Fruit fly (Drosophila melanogaster) whole organism, embryonic: ENCODE results near the gene CG15141.

ENCODE experiments used
- Antp ChIP-seq: fragments of 200-800 bp; sonication (Bioruptor generic); optimal IDR thresholded peaks from 3 replicates; lab custom pipeline; 2016; ENCODE audit warnings: missing biosample characterization, missing genetic modification characterization
- Asciz ChIP-seq: fragments of 200-800 bp; sonication (Bioruptor generic); optimal IDR thresholded peaks from 2 replicates; lab custom pipeline; 2017; ENCODE audit warnings: missing biosample characterization, mild to moderate bottlenecking, missing genetic modification characterization, missing genetic modification reagents
- Atf-2 ChIP-seq: fragments of 200-800 bp; sonication (Bioruptor generic); optimal IDR thresholded peaks from 2 replicates; lab custom pipeline; 2016; ENCODE audit warnings: missing biosample characterization, missing genetic modification characterization
- CG10274 ChIP-seq: fragments of 200-800 bp; sonication (Bioruptor generic); optimal IDR thresholded peaks from 3 replicates; lab custom pipeline; 2017; ENCODE audit warnings: missing biosample characterization, mild to moderate bottlenecking, missing genetic modification characterization
- CG13775 ChIP-seq: fragments of 200-800 bp; sonication (Bioruptor generic); optimal IDR thresholded peaks from 3 replicates; lab custom pipeline; 2017; ENCODE audit warnings: missing biosample characterization, mild to moderate bottlenecking, missing genetic modification characterization
- CG1529 ChIP-seq: fragments of 200-800 bp; sonication (Bioruptor generic); optimal IDR thresholded peaks from 3 replicates; lab custom pipeline; 2018; ENCODE audit warnings: missing biosample characterization, missing genetic modification characterization
- CG15601 ChIP-seq: fragments of 200-800 bp; sonication (Bioruptor generic); optimal IDR thresholded peaks from 3 replicates; lab custom pipeline; 2019; ENCODE audit warnings: missing biosample characterization, mild to moderate bottlenecking, missing genetic modification characterization, moderate library complexity
- CG17186 ChIP-seq: fragments of 200-800 bp; sonication (Bioruptor generic); optimal IDR thresholded peaks from 3 replicates; lab custom pipeline; 2017; ENCODE audit warnings: missing biosample characterization, missing genetic modification reagents, missing genetic modification characterization
- CG2712 ChIP-seq: fragments of 200-800 bp; optimal IDR thresholded peaks from 3 replicates; lab custom pipeline; 2019; ENCODE audit warnings: missing biosample characterization, mild to moderate bottlenecking, missing genetic modification characterization, moderate library complexity
- CG3281 ChIP-seq: fragments of 200-800 bp; sonication (Bioruptor generic); optimal IDR thresholded peaks from 3 replicates; lab custom pipeline; 2017; ENCODE audit warnings: missing biosample characterization, mild to moderate bottlenecking, missing genetic modification characterization
- CG3407 ChIP-seq: fragments of 200-800 bp; sonication (Bioruptor generic); optimal IDR thresholded peaks from 2 replicates; lab custom pipeline; 2018; ENCODE audit warnings: missing biosample characterization, mild to moderate bottlenecking, missing genetic modification characterization
- CG4360 ChIP-seq: fragments of 200-800 bp; sonication (Bioruptor generic); IDR thresholded peaks from 2 replicates; pipeline ENCODE4 v1.3.6; 2022; ENCODE audit warnings: missing biosample characterization, missing genetic modification characterization
- CG4854 ChIP-seq: fragments of 200-800 bp; sonication (Bioruptor generic); optimal IDR thresholded peaks from 2 replicates; lab custom pipeline; 2016; ENCODE audit warnings: missing biosample characterization, missing genetic modification characterization, inconsistent platforms
- CG5245 ChIP-seq: fragments of 200-800 bp; sonication (Bioruptor generic); optimal IDR thresholded peaks from 3 replicates; lab custom pipeline; 2016; ENCODE audit warnings: missing biosample characterization, missing genetic modification characterization
- CG6689 ChIP-seq: fragments of 200-800 bp; sonication (Bioruptor generic); IDR thresholded peaks from 2 replicates; pipeline ENCODE4 v1.3.6; 2022; ENCODE audit warnings: missing biosample characterization, missing genetic modification characterization
- CG7271 ChIP-seq: fragments of 200-800 bp; sonication (Bioruptor generic); optimal IDR thresholded peaks from 2 replicates; lab custom pipeline; 2018; ENCODE audit warnings: missing biosample characterization, mild to moderate bottlenecking, missing genetic modification characterization, moderate library complexity
- CG7786 ChIP-seq: fragments of 200-800 bp; sonication (Bioruptor generic); optimal IDR thresholded peaks from 2 replicates; lab custom pipeline; 2016; ENCODE audit warnings: missing biosample characterization, missing genetic modification characterization
- CG9215 ChIP-seq: fragments of 200-800 bp; sonication (Bioruptor generic); IDR thresholded peaks from 2 replicates; pipeline ENCODE4 v1.3.6; 2022; ENCODE audit warnings: missing biosample characterization, missing genetic modification characterization
- CG9727 ChIP-seq: fragments of 200-800 bp; sonication (Bioruptor generic); optimal IDR thresholded peaks from 3 replicates; lab custom pipeline; 2017; ENCODE audit warnings: missing biosample characterization, mild to moderate bottlenecking, missing genetic modification characterization
- CkIIα-i1 ChIP-seq: fragments of 200-800 bp; sonication (Bioruptor generic); IDR thresholded peaks from 2 replicates; pipeline ENCODE4 v1.3.6; 2022; ENCODE audit warnings: missing biosample characterization, missing genetic modification characterization
- CoRest ChIP-seq: fragments of 200-800 bp; sonication (Bioruptor generic); optimal IDR thresholded peaks from 3 replicates; lab custom pipeline; 2018; ENCODE audit warnings: missing biosample characterization, mild to moderate bottlenecking, missing genetic modification characterization, moderate library complexity
- Dll ChIP-seq: fragments of 200-800 bp; sonication (Bioruptor generic); IDR thresholded peaks from 4 replicates; pipeline ENCODE4 v1.3.6; 2022; ENCODE audit warnings: missing biosample characterization, missing genetic modification characterization; ENCODE audit not compliant: partially characterized antibody
- Eip74EF ChIP-seq, 2 experiments: fragments of 200-800 bp in 1 of 2; fragments of >200 bp in 1 of 2; sonication (Bioruptor generic) in 1 of 2; optimal IDR thresholded peaks; 2 replicates each; lab custom pipeline; 2017 to 2019; ENCODE audit warnings: missing biosample characterization in 2 of 2, missing genetic modification characterization in 2 of 2, mild to moderate bottlenecking in 1 of 2, moderate library complexity in 1 of 2
- Ets65A ChIP-seq: fragments of 200-800 bp; sonication (Bioruptor generic); peaks from one replicate; lab custom pipeline; 2016; ENCODE audit warnings: missing biosample characterization, missing genetic modification characterization
- Fer3 ChIP-seq: fragments of 200-800 bp; sonication (Bioruptor generic); optimal IDR thresholded peaks from 2 replicates; lab custom pipeline; 2018; ENCODE audit warnings: missing biosample characterization, mild to moderate bottlenecking, missing genetic modification characterization, moderate library complexity
- Gsc ChIP-seq: fragments of 200-800 bp; sonication (Bioruptor generic); IDR thresholded peaks from 2 replicates; pipeline ENCODE4 v1.3.6; 2022; ENCODE audit warnings: missing biosample characterization, missing genetic modification characterization
- Hr39 ChIP-seq: fragments of >200 bp; optimal IDR thresholded peaks from 2 replicates; lab custom pipeline; 2017
- Lim3 ChIP-seq: fragments of 200-800 bp; sonication (Bioruptor generic); IDR thresholded peaks from 2 replicates; pipeline ENCODE4 v1.3.6; 2022; ENCODE audit warnings: missing biosample characterization, missing genetic modification characterization
- Med ChIP-seq: fragments of 200-800 bp; sonication (Bioruptor generic); peaks from one replicate; lab custom pipeline; 2016; ENCODE audit warnings: missing biosample characterization, missing genetic modification characterization, mild to moderate bottlenecking, inconsistent platforms, moderate library complexity
- NK7.1 ChIP-seq: fragments of 200-800 bp; sonication (Bioruptor generic); optimal IDR thresholded peaks from 3 replicates; lab custom pipeline; 2016; ENCODE audit warnings: missing biosample characterization, missing genetic modification characterization
- Nf-YB ChIP-seq: fragments of 200-800 bp; sonication (Bioruptor generic); optimal IDR thresholded peaks from 3 replicates; lab custom pipeline; 2019; ENCODE audit warnings: missing biosample characterization, mild to moderate bottlenecking, missing genetic modification characterization, moderate library complexity
- NfI ChIP-seq: fragments of 200-800 bp; sonication (Bioruptor generic); optimal IDR thresholded peaks from 3 replicates; lab custom pipeline; 2018; ENCODE audit warnings: missing biosample characterization, mild to moderate bottlenecking, missing genetic modification characterization, moderate library complexity
- Ptx1 ChIP-seq: fragments of 200-800 bp; sonication (Bioruptor generic); IDR thresholded peaks from 2 replicates; pipeline ENCODE4 v1.3.6; 2022; ENCODE audit warnings: missing biosample characterization, missing genetic modification characterization
- Sox102F ChIP-seq: fragments of 200-800 bp; sonication (Bioruptor generic); optimal IDR thresholded peaks from 2 replicates; lab custom pipeline; 2018; ENCODE audit warnings: missing biosample characterization, mild to moderate bottlenecking, missing genetic modification characterization, moderate library complexity
- ac ChIP-seq: fragments of 200-800 bp; sonication (Bioruptor generic); optimal IDR thresholded peaks from 3 replicates; lab custom pipeline; 2017; ENCODE audit warnings: missing biosample characterization, mild to moderate bottlenecking, missing genetic modification characterization
- ap ChIP-seq: fragments of 200-800 bp; sonication (Bioruptor generic); IDR thresholded peaks from 2 replicates; pipeline ENCODE4 v1.3.6; 2022; ENCODE audit warnings: missing biosample characterization, missing genetic modification characterization
- dm ChIP-seq: fragments of 200-800 bp; sonication (Bioruptor generic); optimal IDR thresholded peaks from 3 replicates; lab custom pipeline; 2016; ENCODE audit warnings: missing biosample characterization, missing genetic modification characterization
- grn ChIP-seq: fragments of 200-800 bp; sonication (Bioruptor generic); optimal IDR thresholded peaks from 3 replicates; lab custom pipeline; 2017; ENCODE audit warnings: missing biosample characterization, missing genetic modification characterization
- h ChIP-seq: fragments of >200 bp; optimal IDR thresholded peaks from 2 replicates; lab custom pipeline; 2017
- ken ChIP-seq: fragments of 200-800 bp; sonication (Bioruptor generic); IDR thresholded peaks from 3 replicates; pipeline ENCODE4 v1.3.6; 2022; ENCODE audit warnings: missing biosample characterization, missing genetic modification characterization
- klu ChIP-seq: fragments of 200-800 bp; sonication (Bioruptor generic); IDR thresholded peaks from 2 replicates; pipeline ENCODE4 v1.3.6; 2022; ENCODE audit warnings: missing biosample characterization, missing genetic modification characterization
- kni ChIP-seq: fragments of 200-800 bp; sonication (Bioruptor generic); optimal IDR thresholded peaks from 3 replicates; lab custom pipeline; 2017; ENCODE audit warnings: mild to moderate bottlenecking, missing biosample characterization, missing genetic modification reagents, missing genetic modification characterization
- phol ChIP-seq: fragments of 200-800 bp; sonication (Bioruptor generic); optimal IDR thresholded peaks from 3 replicates; lab custom pipeline; 2018; ENCODE audit warnings: missing biosample characterization, mild to moderate bottlenecking, missing genetic modification characterization, moderate library complexity
- pita ChIP-seq: fragments of 200-800 bp; sonication (Bioruptor generic); optimal IDR thresholded peaks from 2 replicates; lab custom pipeline; 2017; ENCODE audit warnings: missing biosample characterization, mild to moderate bottlenecking, missing genetic modification characterization
- rib ChIP-seq: fragments of 200-800 bp; sonication (Bioruptor generic); IDR thresholded peaks from 2 replicates; pipeline ENCODE4 v1.3.6; 2022; ENCODE audit warnings: missing biosample characterization, missing genetic modification characterization
- slou ChIP-seq: fragments of 200-800 bp; sonication (Bioruptor generic); optimal IDR thresholded peaks from 3 replicates; lab custom pipeline; 2016; ENCODE audit warnings: missing biosample characterization, missing genetic modification characterization
- slp2 ChIP-seq: fragments of 200-800 bp; sonication (Bioruptor generic); optimal IDR thresholded peaks from 2 replicates; lab custom pipeline; 2016; ENCODE audit warnings: missing biosample characterization, missing genetic modification characterization
- sr ChIP-seq: fragments of 200-800 bp; sonication (Bioruptor generic); IDR thresholded peaks from 3 replicates; pipeline ENCODE4 v1.3.6; 2022; ENCODE audit warnings: missing biosample characterization, missing genetic modification characterization
- tgo ChIP-seq: fragments of 200-800 bp; sonication (Bioruptor generic); IDR thresholded peaks from 3 replicates; pipeline ENCODE4 v1.3.6; 2022; ENCODE audit warnings: missing biosample characterization, missing genetic modification characterization
- twi ChIP-seq: fragments of 200-800 bp; optimal IDR thresholded peaks from 2 replicates; lab custom pipeline; 2019; ENCODE audit warnings: missing biosample characterization, mild to moderate bottlenecking, missing genetic modification characterization, moderate library complexity
- usp ChIP-seq: fragments of >200 bp; optimal IDR thresholded peaks from 2 replicates; lab custom pipeline; 2017; ENCODE audit warnings: missing biosample characterization, missing genetic modification characterization
- vvl ChIP-seq: fragments of 200-800 bp; sonication (Bioruptor generic); IDR thresholded peaks from 2 replicates; pipeline ENCODE4 v1.3.6; 2022; ENCODE audit warnings: missing biosample characterization, missing genetic modification characterization
- zfh2 ChIP-seq: fragments of 200-800 bp; sonication (Bioruptor generic); optimal IDR thresholded peaks from 2 replicates; lab custom pipeline; 2016; ENCODE audit warnings: missing biosample characterization, missing genetic modification characterization

The CG15141 gene

DNA sequence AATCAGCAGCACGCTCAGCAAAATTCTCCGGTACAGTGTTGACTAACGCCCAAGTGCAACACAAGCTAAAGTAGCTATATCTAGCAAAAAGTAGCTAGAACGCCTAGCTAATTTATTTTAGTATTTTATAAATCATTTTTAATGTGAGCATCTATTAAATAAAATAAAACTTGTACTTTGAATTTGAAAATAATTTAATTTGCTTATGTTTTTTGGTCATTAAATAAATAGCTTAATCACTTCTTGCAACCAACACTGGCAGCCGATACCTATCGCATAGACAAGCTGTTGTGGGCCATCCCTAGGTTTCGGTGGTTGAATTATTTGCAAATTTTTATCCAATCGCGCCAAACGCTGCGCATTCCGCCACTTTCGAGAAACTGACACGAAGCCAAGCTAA, at the start of gene CG15141, which contains the start of gene Polr2J (continued):
- TF ChIP-seq CG7786 (GFP tag; lab: Kevin White, UChicago) (peak; percentile 56), grn (no peak), Dll (GFP tag; lab: Robert Waterston, UW) (peak; percentile 96), CG17186 (GFP tag; lab: Kevin White, UChicago) (peak; percentile 63), slou (GFP tag; lab: Kevin White, UChicago) (peak; percentile 82), Eip74EF (GFP tag; optimal IDR thresholded peaks at IDR 0.05; lab: Kevin White, UChicago) (no peak), Gsc (GFP tag; lab: Robert Waterston, UW) (peak; percentile 68), CG6689 (GFP tag; lab: Robert Waterston, UW) (peak; percentile 86), CG3281 (GFP tag; lab: Kevin White, UChicago) (peak; percentile 81), CG4360 (no peak), CG15601 (no peak), CG9727 (peak; percentile 90), rib (GFP tag; lab: Robert Waterston, UW) (peak; percentile 80), h (lab: Kevin White, UChicago) (no peak), NfI (GFP tag; lab: Kevin White, UChicago) (peak; percentile 86), klu (GFP tag; lab: Robert Waterston, UW) (peak; percentile 88), dm (GFP tag; lab: Kevin White, UChicago) (peak; percentile 69), sr (GFP tag; lab: Robert Waterston, UW) (no peak), Asciz (GFP tag; lab: Kevin White, UChicago) (peak; percentile 44), NK7.1 (GFP tag; lab: Kevin White, UChicago) (peak; percentile 13), usp (GFP tag; lab: Kevin White, UChicago) (no peak), ac (GFP tag; lab: Kevin White, UChicago) (no peak), CG3407 (peak; percentile 68), vvl (peak; percentile 88), CG5245 (peak; percentile 45), CG9215 (GFP tag; lab: Robert Waterston, UW) (peak; percentile 88), CG1529 (GFP tag; lab: Kevin White, UChicago) (peak; percentile 63), ap (GFP tag; lab: Robert Waterston, UW) (peak; percentile 76; the same call in 1 of the 2 replicates), CG2712 (tag; lab: Kevin White, UChicago) (peak; percentile 90), slp2 (GFP tag; lab: Kevin White, UChicago) (peak; percentile 41), phol (peak; percentile 92), Lim3 (GFP tag; lab: Robert Waterston, UW) (peak; percentile 56; the same call in 1 of the 2 replicates), Nf-YB (GFP tag; lab: Kevin White, UChicago) (peak; percentile 70), Fer3 (tag; lab: Kevin White, UChicago) (peak; percentile 81), CG4854 (GFP tag; lab: Kevin White, UChicago) (peak; percentile 69), Atf-2 (GFP tag; lab: Kevin White, UChicago) (peak; percentile 55), kni (GFP tag; lab: Kevin White, UChicago) (no peak), Antp (GFP tag; lab: Kevin White, UChicago) (peak; percentile 54), CG13775 (peak; percentile 92), Sox102F (GFP tag; lab: Kevin White, UChicago) (peak; percentile 90), Med (GFP tag; lab: Kevin White, UChicago) (peak; percentile 97), zfh2 (GFP tag; lab: Kevin White, UChicago) (peak; percentile 88), ken (GFP tag; lab: Robert Waterston, UW) (peak; percentile 91), pita (GFP tag; lab: Kevin White, UChicago) (no peak), Hr39 (lab: Kevin White, UChicago) (no peak), CG10274 (GFP tag; lab: Kevin White, UChicago) (peak; percentile 46), Ets65A (GFP tag; lab: Kevin White, UChicago) (peak; percentile 98), tgo (GFP tag; lab: Robert Waterston, UW) (peak; percentile 91), CoRest (peak; percentile 92), Ptx1 (GFP tag; lab: Robert Waterston, UW) (peak; percentile 95), CkIIα-i1 (GFP tag; lab: Robert Waterston, UW) (no peak), twi (tag; lab: Kevin White, UChicago) (no peak), CG7271 (peak; percentile 78)
